Worm (Caenorhabditis elegans) whole organism, late embryonic: ENCODE measurements around the gene npp-1.

Experiments used
- ama-1 ChIP-seq: fragments of 150-350 bp; optimal IDR thresholded peaks from 2 replicates; lab custom pipeline; 2014
- ceh-9 ChIP-seq: sonication (generic microtip); optimal IDR thresholded peaks from 2 replicates; lab custom pipeline; 2016; ENCODE audit warnings: mild to moderate bottlenecking, missing genetic modification characterization, inconsistent platforms, missing compliant biosample characterization
- nfya-1 ChIP-seq: sonication (generic microtip); optimal IDR thresholded peaks from 2 replicates; lab custom pipeline; 2017; ENCODE audit warnings: missing genetic modification characterization, mild to moderate bottlenecking, missing compliant biosample characterization, antibody characterized with exemption, moderate library complexity
- zip-5 ChIP-seq: sonication (generic microtip); optimal IDR thresholded peaks from 2 replicates; lab custom pipeline; 2016; ENCODE audit warnings: missing genetic modification characterization, missing compliant biosample characterization

DNA sequence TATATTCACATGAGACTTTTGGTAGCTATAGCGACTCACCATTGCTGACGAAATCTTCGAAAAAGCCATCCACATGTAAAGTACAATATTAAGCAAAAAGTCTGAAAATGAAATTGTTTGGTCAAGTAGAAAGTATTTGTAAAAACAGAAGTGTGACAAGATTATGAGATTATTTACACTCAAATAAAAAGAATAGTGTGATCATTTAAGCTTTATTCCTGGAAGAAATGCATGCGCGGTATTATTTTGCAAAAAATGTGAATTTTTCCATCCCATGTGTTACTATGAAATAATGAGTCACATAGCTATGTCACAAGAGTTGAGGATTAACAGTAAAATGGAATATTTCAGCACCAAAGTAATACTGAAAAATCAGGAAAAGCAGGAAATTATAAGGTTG lies 47.7 kb upstream of the npp-1 start, which contains the start of gene dct-15:
- TF ChIP-seq ceh-9 (tag; lab: Kevin White, UChicago) (no peak), zip-5 (tag; lab: Kevin White, UChicago) (no peak), nfya-1 (tag; lab: Kevin White, UChicago) (no peak), ama-1 (lab: Kevin White, UChicago) (no peak)
